Worm (Caenorhabditis elegans) whole organism, L3 larva: Measurements from ENCODE around the gene top-3.

Source experiments
- ama-1 ChIP-seq: fragments of 150-350 bp; optimal IDR thresholded peaks from 2 replicates; lab custom pipeline; 2018
- ceh-82 ChIP-seq: fragments of 150-350 bp; optimal IDR thresholded peaks from 2 replicates; lab custom pipeline; 2014; ENCODE audit warnings: missing biosample characterization, missing genetic modification characterization
- ceh-9 ChIP-seq: sonication (generic microtip); optimal IDR thresholded peaks from 2 replicates; lab custom pipeline; 2018; ENCODE audit warnings: missing biosample characterization, missing genetic modification characterization
- daf-12 ChIP-seq: fragments of 150-350 bp; optimal IDR thresholded peaks from 2 replicates; lab custom pipeline; 2014; ENCODE audit warnings: missing biosample characterization, missing genetic modification reagents, missing genetic modification characterization
- elt-1 ChIP-seq: fragments of 150-350 bp; optimal IDR thresholded peaks from 2 replicates; lab custom pipeline; 2014; ENCODE audit warnings: missing biosample characterization, missing genetic modification characterization
- elt-2 ChIP-seq: sonication (generic microtip); optimal IDR thresholded peaks from 2 replicates; lab custom pipeline; 2016; ENCODE audit warnings: missing genetic modification reagents, mild to moderate bottlenecking, missing genetic modification characterization, missing compliant biosample characterization
- eor-1 ChIP-seq, 2 experiments: fragments of 150-350 bp; optimal IDR thresholded peaks; 2 replicates each; lab custom pipeline; 2014 to 2018; ENCODE audit warnings: missing biosample characterization in 2 of 2, missing genetic modification characterization in 2 of 2
- fkh-2 ChIP-seq: fragments of 150-350 bp; optimal IDR thresholded peaks from 2 replicates; lab custom pipeline; 2014; ENCODE audit warnings: missing biosample characterization, missing genetic modification reagents, missing genetic modification characterization
- fos-1 ChIP-seq: fragments of 150-350 bp; optimal IDR thresholded peaks from 2 replicates; lab custom pipeline; 2014; ENCODE audit warnings: missing biosample characterization, missing genetic modification characterization
- hmg-11 ChIP-seq: sonication (generic microtip); optimal IDR thresholded peaks from 2 replicates; lab custom pipeline; 2016; ENCODE audit warnings: missing genetic modification characterization, missing compliant biosample characterization
- lin-15B ChIP-seq: fragments of 150-350 bp; optimal IDR thresholded peaks from 2 replicates; lab custom pipeline; 2014; ENCODE audit warnings: missing biosample characterization, missing genetic modification characterization
- lin-39 ChIP-seq: fragments of 150-350 bp; optimal IDR thresholded peaks from 2 replicates; lab custom pipeline; 2018; ENCODE audit warnings: missing biosample characterization, missing genetic modification reagents, missing genetic modification characterization
- lsy-12 ChIP-seq: sonication (generic microtip); optimal IDR thresholded peaks from 2 replicates; lab custom pipeline; 2016; ENCODE audit warnings: mild to moderate bottlenecking, missing genetic modification characterization, missing compliant biosample characterization
- nfya-1 ChIP-seq: sonication (generic microtip); optimal IDR thresholded peaks from 2 replicates; lab custom pipeline; 2017; ENCODE audit warnings: missing genetic modification characterization, mild to moderate bottlenecking, missing compliant biosample characterization, antibody characterized with exemption, moderate library complexity; ENCODE audit not compliant: insufficient read depth
- nhr-12 ChIP-seq: fragments of 150-350 bp; optimal IDR thresholded peaks from 2 replicates; lab custom pipeline; 2014; ENCODE audit warnings: missing biosample characterization, missing genetic modification characterization
- nhr-23 ChIP-seq: fragments of 150-350 bp; optimal IDR thresholded peaks from 2 replicates; lab custom pipeline; 2014; ENCODE audit warnings: missing biosample characterization, missing genetic modification reagents, missing genetic modification characterization
- nhr-237 ChIP-seq: fragments of 150-350 bp; optimal IDR thresholded peaks from 2 replicates; lab custom pipeline; 2014; ENCODE audit warnings: missing biosample characterization, missing genetic modification characterization
- nhr-25 ChIP-seq: sonication (generic microtip); optimal IDR thresholded peaks from 2 replicates; lab custom pipeline; 2017; ENCODE audit warnings: missing biosample characterization, missing genetic modification characterization
- nhr-28 ChIP-seq: fragments of 150-350 bp; optimal IDR thresholded peaks from 2 replicates; lab custom pipeline; 2014; ENCODE audit warnings: missing biosample characterization, missing genetic modification characterization
- nhr-43 ChIP-seq: sonication (generic microtip); optimal IDR thresholded peaks from 2 replicates; lab custom pipeline; 2016; ENCODE audit warnings: mild to moderate bottlenecking, missing genetic modification characterization, missing compliant biosample characterization; ENCODE audit not compliant: poor library complexity, severe bottlenecking
- pha-4 ChIP-seq: fragments of 150-350 bp; optimal IDR thresholded peaks from 2 replicates; lab custom pipeline; 2014; ENCODE audit warnings: missing biosample characterization, missing genetic modification reagents, missing genetic modification characterization
- pqm-1 ChIP-seq: fragments of 150-350 bp; optimal IDR thresholded peaks from 2 replicates; lab custom pipeline; 2017; ENCODE audit warnings: missing biosample characterization, missing genetic modification characterization, inconsistent platforms
- skn-1 ChIP-seq: fragments of 150-350 bp; optimal IDR thresholded peaks from 2 replicates; lab custom pipeline; 2014; ENCODE audit warnings: missing biosample characterization, missing genetic modification characterization
- snpc-4 ChIP-seq: fragments of 150-350 bp; optimal IDR thresholded peaks from 2 replicates; lab custom pipeline; 2014; ENCODE audit warnings: missing biosample characterization, missing genetic modification characterization
- unc-39 ChIP-seq: sonication (generic microtip); optimal IDR thresholded peaks from 4 replicates; lab custom pipeline; 2017; ENCODE audit warnings: missing biosample characterization, missing genetic modification characterization
- unc-62 ChIP-seq: fragments of 150-350 bp; sonication (generic microtip); optimal IDR thresholded peaks from 4 replicates; lab custom pipeline; 2014; ENCODE audit warnings: missing biosample characterization, missing genetic modification reagents, missing genetic modification characterization
- zag-1 ChIP-seq: fragments of 150-350 bp; optimal IDR thresholded peaks from 2 replicates; lab custom pipeline; 2014; ENCODE audit warnings: missing biosample characterization, missing genetic modification characterization
- ztf-11 ChIP-seq: fragments of 150-350 bp; optimal IDR thresholded peaks from 2 replicates; lab custom pipeline; 2014; ENCODE audit warnings: missing biosample characterization, missing genetic modification characterization

The top-3 gene

DNA sequence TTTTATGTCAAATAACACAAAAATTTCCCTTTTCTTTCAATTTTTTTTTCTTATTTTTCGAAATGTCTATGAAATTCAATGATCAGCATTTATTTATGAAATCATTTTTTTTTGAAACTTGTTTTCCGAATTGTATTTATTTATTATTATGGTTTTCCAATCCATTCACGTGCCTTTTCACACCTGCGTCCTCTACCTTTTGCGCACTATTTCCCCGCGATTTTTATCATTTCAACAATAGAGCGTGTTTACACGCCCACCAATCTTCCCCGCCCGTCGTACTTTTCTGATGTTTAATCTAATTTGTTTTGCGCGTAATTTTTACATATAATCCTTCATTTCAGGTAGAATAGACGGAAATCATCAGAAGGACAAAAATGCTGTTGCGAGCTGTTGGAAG lies 29.8 kb upstream of the top-3 start, which contains the start of gene wah-1:
TSS of gene wah-1 (plus strand) at position 345 of the 400 bp plus-strand sequence.
- peak; percentile 61 for TF ChIP-seq nfya-1 (tag; lab: Kevin White, UChicago)
- no peak for TF ChIP-seq pqm-1 (tag; lab: Kevin White, UChicago)
- peak; percentile 77 for TF ChIP-seq pha-4 (tag; lab: Kevin White, UChicago)
- TF ChIP-seq nhr-25 (tag; lab: Kevin White, UChicago), result peak; percentile 10
- TF ChIP-seq hmg-11 (tag; lab: Kevin White, UChicago), result peak; percentile 42
- TF ChIP-seq lin-15B (tag; lab: Kevin White, UChicago), result no peak
- peak; percentile 15 for TF ChIP-seq elt-2 (tag; lab: Kevin White, UChicago)

DNA sequence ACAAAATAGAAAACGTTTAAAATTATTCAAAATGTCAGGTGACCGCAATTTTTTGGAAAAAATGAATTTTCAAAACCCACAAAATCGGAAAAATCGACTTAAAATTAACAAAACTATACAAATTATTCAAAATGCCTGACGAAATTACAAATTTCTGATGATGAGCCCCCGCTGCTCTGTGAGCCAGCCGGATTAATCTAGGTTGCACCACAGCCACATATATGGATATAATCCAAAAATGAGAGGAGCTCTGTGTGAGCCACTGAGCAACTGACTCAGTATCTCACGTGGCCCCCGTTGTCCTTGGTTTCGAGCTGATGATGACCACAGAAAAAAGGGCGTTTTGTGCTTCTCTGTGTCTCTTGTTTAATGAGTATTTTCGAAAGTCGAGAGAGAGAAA lies 25.1 kb upstream of the top-3 start:
- TF ChIP-seq ama-1 (lab: Kevin White, UChicago) (no peak), unc-62 (GFP tag; lab: Kevin White, UChicago) (no peak), nhr-25 (tag; lab: Kevin White, UChicago) (no peak), nhr-43 (tag; lab: Kevin White, UChicago) (no peak), pha-4 (tag; lab: Kevin White, UChicago) (no peak), daf-12 (tag; lab: Kevin White, UChicago) (no peak), ceh-9 (tag; lab: Kevin White, UChicago) (no peak), skn-1 (tag; lab: Kevin White, UChicago) (no peak), lin-15B (tag; lab: Kevin White, UChicago) (no peak), lin-39 (tag; lab: Kevin White, UChicago) (no peak), nhr-28 (tag; lab: Kevin White, UChicago) (no peak), nhr-237 (tag; lab: Kevin White, UChicago) (no peak), lsy-12 (tag; lab: Kevin White, UChicago) (no peak), zag-1 (tag; lab: Kevin White, UChicago) (no peak)
- TF ChIP-seq, all 47 proteins: peak for 0

DNA sequence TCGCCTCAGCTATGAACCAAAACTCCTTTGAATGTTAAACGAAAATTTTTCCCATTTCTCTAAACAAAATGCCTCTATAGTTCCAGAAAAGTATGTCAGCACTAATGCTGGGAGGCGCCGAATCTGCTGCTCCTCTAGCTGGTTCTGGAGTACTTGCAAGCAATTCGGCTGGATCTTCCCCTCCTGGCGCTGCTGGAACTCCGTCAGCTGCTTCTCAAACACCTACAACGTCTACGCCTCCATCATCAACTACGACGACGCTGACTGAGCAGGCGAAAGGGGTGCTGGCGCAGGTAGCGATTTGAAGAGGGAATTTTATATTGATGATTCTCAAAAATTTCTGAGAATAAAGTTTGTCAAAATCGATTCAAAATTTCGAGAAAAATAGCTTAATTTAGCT lies 22.5 kb upstream of the top-3 start:
- TF ChIP-seq pqm-1 (tag; lab: Kevin White, UChicago), result no peak
- no peak for TF ChIP-seq elt-1
- no peak for TF ChIP-seq pha-4 (tag; lab: Kevin White, UChicago)
- TF ChIP-seq lin-39 (tag; lab: Kevin White, UChicago), result no peak
- no peak for TF ChIP-seq ceh-9 (tag; lab: Kevin White, UChicago)

DNA sequence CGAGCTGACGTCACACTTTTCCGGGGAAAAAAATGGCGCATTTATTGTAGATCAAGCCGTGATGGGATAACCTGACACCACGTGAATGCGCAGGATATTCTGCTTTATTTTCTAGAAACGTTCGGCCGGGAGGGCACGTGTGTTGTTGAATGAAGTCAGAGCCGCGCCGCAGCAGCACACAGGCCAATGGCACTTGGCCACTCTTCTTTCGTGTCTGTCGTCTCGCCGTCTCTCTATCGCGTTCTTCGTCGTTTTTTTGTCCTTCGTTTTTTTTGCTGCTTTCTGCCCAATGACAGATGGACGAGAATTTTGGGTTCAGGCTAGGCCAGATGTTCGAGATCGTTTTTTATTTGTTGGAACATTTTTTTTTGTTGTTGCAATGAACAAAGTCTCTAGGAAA lies 21.6 kb upstream of the top-3 start:
- TF ChIP-seq snpc-4 (tag; lab: Kevin White, UChicago), result peak; percentile 39
- TF ChIP-seq nfya-1 (tag; lab: Kevin White, UChicago), result peak; percentile 93
- TF ChIP-seq hmg-11 (tag; lab: Kevin White, UChicago), result peak; percentile 76
- TF ChIP-seq pha-4 (tag; lab: Kevin White, UChicago), result peak; percentile 50
- no peak for TF ChIP-seq eor-1 (tag; optimal IDR thresholded peaks at IDR 0.05; lab: Kevin White, UChicago)
- TF ChIP-seq lin-39 (tag; lab: Kevin White, UChicago), result peak; percentile 62
- TF ChIP-seq elt-2 (tag; lab: Kevin White, UChicago), result peak; percentile 13
- TF ChIP-seq fos-1 (tag; lab: Kevin White, UChicago), result no peak
- no peak for TF ChIP-seq fkh-2 (tag; lab: Kevin White, UChicago)
- no peak for TF ChIP-seq ztf-11 (tag; lab: Kevin White, UChicago)
- peak; percentile 2 for TF ChIP-seq nhr-25 (tag; lab: Kevin White, UChicago)
- no peak for TF ChIP-seq nhr-23 (tag; lab: Kevin White, UChicago)
- TF ChIP-seq lin-15B (tag; lab: Kevin White, UChicago), result peak; percentile 87

DNA sequence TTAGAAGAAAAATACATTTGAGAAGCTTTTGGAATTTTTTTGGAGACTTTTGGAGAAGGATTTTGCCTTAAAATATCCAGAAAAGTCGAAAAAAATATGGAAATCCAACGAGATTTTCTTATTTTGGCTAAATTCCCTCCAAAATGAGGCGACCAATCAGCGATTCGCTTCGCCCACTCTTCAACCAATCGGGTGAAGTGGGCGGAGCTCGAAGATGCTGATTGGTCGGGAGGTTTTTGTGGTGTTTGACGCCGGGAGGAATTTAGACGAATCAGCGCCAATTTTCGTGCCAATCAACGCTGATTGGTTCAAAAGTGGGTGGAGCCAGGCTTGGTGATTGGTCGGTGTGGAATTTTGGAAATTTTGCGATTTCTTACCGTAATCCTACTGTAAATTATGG lies 20.8 kb upstream of the top-3 start:
- TF ChIP-seq nfya-1 (tag; lab: Kevin White, UChicago) (peak; percentile 96), unc-39 (tag; lab: Kevin White, UChicago) (no peak), nhr-23 (tag; lab: Kevin White, UChicago) (no peak)

DNA sequence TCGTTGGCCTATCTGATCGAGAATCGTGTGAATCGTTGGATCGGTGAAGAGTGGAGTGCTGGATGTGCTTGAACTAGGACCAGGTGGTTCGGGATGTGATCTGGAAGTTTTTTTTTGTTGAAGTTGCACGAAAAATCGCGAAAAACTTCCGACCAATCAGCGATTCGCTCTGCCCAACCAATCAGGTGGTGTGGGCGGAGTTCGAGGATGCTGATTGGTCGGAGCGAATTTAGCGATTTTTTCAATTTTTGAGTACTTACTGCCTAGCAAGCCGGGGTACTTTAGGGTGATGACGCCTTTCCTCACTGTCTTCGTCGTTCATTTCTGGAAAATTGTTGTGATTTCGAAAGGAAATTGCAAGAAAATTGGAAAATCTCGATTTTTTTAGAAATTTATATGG lies 18.8 kb upstream of the top-3 start, which contains the start of gene Y56A3A.30:
TSS of gene Y56A3A.30 (minus strand) at position 324 of the 400 bp plus-strand sequence.
- TF ChIP-seq nhr-43 (tag; lab: Kevin White, UChicago), result no peak
- TF ChIP-seq nhr-28 (tag; lab: Kevin White, UChicago), result no peak
- TF ChIP-seq zag-1 (tag; lab: Kevin White, UChicago), result no peak
- TF ChIP-seq nhr-12 (tag; lab: Kevin White, UChicago), result no peak
- no peak for TF ChIP-seq ceh-82 (tag; lab: Kevin White, UChicago)
- TF ChIP-seq fkh-2 (tag; lab: Kevin White, UChicago), result no peak
- peak; percentile 91 for TF ChIP-seq nfya-1 (tag; lab: Kevin White, UChicago)
- TF ChIP-seq, all 47 proteins: peak for 1
